Fruit fly (Drosophila melanogaster): Measurements from ENCODE around the gene MED19.

- TF ChIP-seq kay (GFP tag; ENCODE audit: borderline replicate concordance) (no peak), CG14711 (tag; optimal IDR thresholded peaks at IDR 0.05) (no peak), CG1620 (GFP tag; optimal IDR thresholded peaks at IDR 0.05) (no peak), CG7045 (GFP tag; optimal IDR thresholded peaks at IDR 0.05) (no peak), cnc (optimal IDR thresholded peaks at IDR 0.05) (no peak), bab1 (GFP tag; optimal IDR thresholded peaks at IDR 0.05) (no peak)
These were observed 41.8 kb downstream of the MED19 start, which contains the start of gene ais for dm6 chr3L:17804511-17804910.
